Fruit fly (Drosophila melanogaster): ENCODE measurements around the gene CG10907.

Gene CG10907

DNA sequence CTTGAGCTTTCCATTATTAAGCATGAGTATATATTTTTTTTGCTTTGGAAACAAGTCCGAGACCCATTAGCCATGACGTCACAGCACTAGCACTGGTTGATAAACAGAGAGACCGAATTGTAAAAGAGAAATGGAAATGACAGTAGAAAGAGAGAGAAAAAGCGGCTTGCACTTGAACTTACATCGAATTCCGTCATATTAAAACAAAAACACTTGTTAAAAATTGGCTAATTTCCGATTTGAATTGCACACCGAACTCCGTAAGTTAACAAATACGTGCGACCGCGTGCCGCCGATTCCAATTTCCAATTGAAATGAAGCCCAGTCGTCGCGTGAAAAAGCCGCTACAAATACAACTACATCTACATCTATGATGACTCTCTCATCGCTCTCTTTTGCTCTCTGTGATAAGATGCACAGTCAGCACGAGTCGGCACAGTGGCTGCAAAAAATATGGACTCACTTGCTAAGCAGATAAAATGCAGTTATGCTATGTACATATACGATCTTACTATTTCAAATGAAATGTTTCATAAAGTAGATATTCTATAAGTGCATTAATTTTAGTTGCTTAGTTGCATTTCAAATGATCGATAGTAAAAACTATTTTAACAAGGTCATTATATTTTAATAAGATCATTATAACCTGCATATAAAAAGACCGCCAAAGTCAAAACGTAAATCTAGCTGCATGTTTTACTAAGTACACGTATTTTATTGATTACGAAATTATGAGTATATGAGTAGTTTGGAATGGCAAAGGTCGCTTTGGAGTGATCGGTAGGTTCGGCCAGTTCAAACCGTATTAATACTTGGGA is 26.5 kb downstream of the CG10907 start:
- TF ChIP-seq lz (GFP tag; optimal IDR thresholded peaks at IDR 0.05), result peak; percentile 38
- peak; percentile 38 for TF ChIP-seq Hr39 (GFP tag; optimal IDR thresholded peaks at IDR 0.05)
- no peak for TF ChIP-seq CG9139 (GFP tag; optimal IDR thresholded peaks at IDR 0.05)
- TF ChIP-seq cyc (GFP tag; optimal IDR thresholded peaks at IDR 0.05), result no peak
- no peak for TF ChIP-seq Sox15 (GFP tag; optimal IDR thresholded peaks at IDR 0.05)
- TF ChIP-seq Sox14 (GFP tag; optimal IDR thresholded peaks at IDR 0.05), result peak; percentile 44
- no peak for TF ChIP-seq spab (GFP tag; optimal IDR thresholded peaks at IDR 0.05)
- peak; percentile 61; the same call in 2 of the 3 replicates for TF ChIP-seq eg (GFP tag; IDR thresholded peaks at IDR 0.05)
- TF ChIP-seq CG15336 (GFP tag; IDR thresholded peaks at IDR 0.05), result peak; percentile 50
- TF ChIP-seq Ets96B (tag; optimal IDR thresholded peaks at IDR 0.05), result peak; percentile 5
- no peak for TF ChIP-seq Met (GFP tag; optimal IDR thresholded peaks at IDR 0.05)
- peak; percentile 24 for TF ChIP-seq acj6 (GFP tag; optimal IDR thresholded peaks at IDR 0.05)
- TF ChIP-seq dac (GFP tag; optimal IDR thresholded peaks at IDR 0.05), result no peak
- TF ChIP-seq Sox102F (GFP tag; optimal IDR thresholded peaks at IDR 0.05), result peak; percentile 63
- TF ChIP-seq CG3032 (tag; optimal IDR thresholded peaks at IDR 0.05), result no peak
- no peak for TF ChIP-seq CG11902 (GFP tag; optimal IDR thresholded peaks at IDR 0.05)
- TF ChIP-seq Lpt (GFP tag; optimal IDR thresholded peaks at IDR 0.05), result peak; percentile 25
- TF ChIP-seq OdsH (GFP tag; optimal IDR thresholded peaks at IDR 0.05), result no peak
- TF ChIP-seq Eip78C (GFP tag), result peak; percentile 64
- peak; percentile 20 for TF ChIP-seq CG6792 (GFP tag; optimal IDR thresholded peaks at IDR 0.05)
- TF ChIP-seq CG11294 (GFP tag; IDR thresholded peaks at IDR 0.05), result peak; percentile 27; the same call in 1 of the 2 replicates
- no peak for TF ChIP-seq CG8319 (GFP tag; optimal IDR thresholded peaks at IDR 0.05)
- no peak for TF ChIP-seq Ets21C (GFP tag; optimal IDR thresholded peaks at IDR 0.05)
- no peak for TF ChIP-seq fd59A (GFP tag; optimal IDR thresholded peaks at IDR 0.05)
- no peak for TF ChIP-seq CG3919 (GFP tag; optimal IDR thresholded peaks at IDR 0.05)
- peak; percentile 57 for TF ChIP-seq esn (GFP tag; optimal IDR thresholded peaks at IDR 0.05)
- no peak for TF ChIP-seq dsx (GFP tag; optimal IDR thresholded peaks at IDR 0.05; ENCODE audit: poor library complexity, severe bottlenecking)
- TF ChIP-seq svp (GFP tag), result no peak
- no peak for TF ChIP-seq CG32006 (GFP tag; optimal IDR thresholded peaks at IDR 0.05)
- TF ChIP-seq CG31627 (GFP tag; optimal IDR thresholded peaks at IDR 0.05), result peak; percentile 33
- TF ChIP-seq CG6276 (GFP tag; optimal IDR thresholded peaks at IDR 0.05), result no peak
- TF ChIP-seq CG6163 (GFP tag; IDR thresholded peaks at IDR 0.05), result peak; percentile 70; the same call in 2 of the 3 replicates
- no peak for TF ChIP-seq Eip93F (GFP tag; optimal IDR thresholded peaks at IDR 0.05)
- peak; percentile 59 for TF ChIP-seq vri (GFP tag; optimal IDR thresholded peaks at IDR 0.05)
- no peak for TF ChIP-seq Hr38 (GFP tag; optimal IDR thresholded peaks at IDR 0.05)
- TF ChIP-seq CG6854 (GFP tag; optimal IDR thresholded peaks at IDR 0.05), result peak; percentile 40
- peak; percentile 4 for TF ChIP-seq CG11762 (GFP tag; optimal IDR thresholded peaks at IDR 0.05; ENCODE audit: insufficient read depth)
- no peak for TF ChIP-seq CG10631 (GFP tag; optimal IDR thresholded peaks at IDR 0.05)
- peak; percentile 43 for TF ChIP-seq pdm3 (GFP tag; optimal IDR thresholded peaks at IDR 0.05)
- TF ChIP-seq achi (GFP tag; optimal IDR thresholded peaks at IDR 0.05), result peak; percentile 38
- TF ChIP-seq Smox (GFP tag; optimal IDR thresholded peaks at IDR 0.05), result peak; percentile 40
- TF ChIP-seq CG8632 (GFP tag; optimal IDR thresholded peaks at IDR 0.05), result peak; percentile 6
- no peak for TF ChIP-seq ss (GFP tag; optimal IDR thresholded peaks at IDR 0.05)
- no peak for TF ChIP-seq Eip75B (GFP tag; optimal IDR thresholded peaks at IDR 0.05)
- TF ChIP-seq fd85E (GFP tag; optimal IDR thresholded peaks at IDR 0.05), result peak; percentile 30
- no peak for TF ChIP-seq CG7368 (GFP tag; optimal IDR thresholded peaks at IDR 0.05)
- no peak for TF ChIP-seq Gug (GFP tag; IDR thresholded peaks at IDR 0.05)
- TF ChIP-seq CG10669 (GFP tag; optimal IDR thresholded peaks at IDR 0.05), result no peak
- TF ChIP-seq Hr4 (GFP tag; optimal IDR thresholded peaks at IDR 0.05), result peak; percentile 43
- peak; percentile 58 for TF ChIP-seq net (GFP tag; optimal IDR thresholded peaks at IDR 0.05)
- TF ChIP-seq CG34406 (GFP tag; optimal IDR thresholded peaks at IDR 0.05), result peak; percentile 14
